Worm (Caenorhabditis elegans) whole organism, L3 larva: ENCODE measurements around the gene W09G12.9.

Experiments
- daf-12 ChIP-seq: fragments of 150-350 bp; optimal IDR thresholded peaks from 2 replicates; lab custom pipeline; 2014; ENCODE audit warnings: missing biosample characterization, missing genetic modification reagents, missing genetic modification characterization
- elt-2 ChIP-seq: sonication (generic microtip); optimal IDR thresholded peaks from 2 replicates; lab custom pipeline; 2016; ENCODE audit warnings: missing genetic modification reagents, mild to moderate bottlenecking, missing genetic modification characterization, missing compliant biosample characterization
- nfya-1 ChIP-seq: sonication (generic microtip); optimal IDR thresholded peaks from 2 replicates; lab custom pipeline; 2017; ENCODE audit warnings: missing genetic modification characterization, mild to moderate bottlenecking, missing compliant biosample characterization, antibody characterized with exemption, moderate library complexity; ENCODE audit not compliant: insufficient read depth
- unc-39 ChIP-seq: sonication (generic microtip); optimal IDR thresholded peaks from 4 replicates; lab custom pipeline; 2017; ENCODE audit warnings: missing biosample characterization, missing genetic modification characterization

ce11 chrIV:1261930-1262329 lies 45.5 kb downstream of the W09G12.9 start:
- TF ChIP-seq unc-39 (tag; lab: Kevin White, UChicago), result no peak
- TF ChIP-seq nfya-1 (tag; lab: Kevin White, UChicago), result no peak
- no peak for TF ChIP-seq daf-12 (tag; lab: Kevin White, UChicago)
- no peak for TF ChIP-seq elt-2 (tag; lab: Kevin White, UChicago)
